Worm (Caenorhabditis elegans) whole organism, L4/young adult: ENCODE data around the gene skr-17.

ENCODE experiments used
- W03F9.2 ChIP-seq: fragments of 150-350 bp; optimal IDR thresholded peaks from 2 replicates; lab custom pipeline; 2014; ENCODE audit warnings: missing biosample characterization, missing genetic modification characterization
- dao-5 ChIP-seq: sonication (generic microtip); optimal IDR thresholded peaks from 2 replicates; lab custom pipeline; 2016; ENCODE audit warnings: missing genotype, missing genetic modification characterization, moderate library complexity, missing compliant biosample characterization
- him-1 ChIP-seq: sonication (generic microtip); optimal IDR thresholded peaks from 2 replicates; lab custom pipeline; 2016; ENCODE audit warnings: missing genotype, missing genetic modification reagents, missing genetic modification characterization, missing compliant biosample characterization

Gene skr-17

ce11 chrII:7808153-7808552, 24.8 kb downstream of the skr-17 start:
- TF ChIP-seq him-1 (tag; lab: Kevin White, UChicago): no peak
- no peak for TF ChIP-seq dao-5 (tag; lab: Kevin White, UChicago)
- TF ChIP-seq W03F9.2 (tag; lab: Kevin White, UChicago): no peak

DNA sequence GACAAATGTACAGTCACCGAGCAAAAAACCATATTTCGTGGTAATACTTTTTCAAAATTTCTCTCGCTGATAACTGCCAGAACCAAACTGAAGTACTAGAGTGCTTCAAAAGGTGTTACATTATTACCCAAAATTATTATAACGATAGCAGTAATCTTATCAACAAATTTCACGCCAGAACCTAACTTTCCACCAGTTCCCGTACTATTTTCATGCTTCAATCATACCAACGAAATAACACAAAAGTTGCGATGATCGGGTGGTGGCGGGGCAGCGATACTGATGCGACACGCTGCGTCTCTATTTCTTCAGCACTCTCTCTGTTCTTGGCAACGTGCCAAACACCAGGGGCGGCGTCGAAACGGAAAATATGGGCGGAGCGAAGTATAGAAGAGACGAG, 25.6 kb downstream of the skr-17 start:
- TF ChIP-seq dao-5 (tag; lab: Kevin White, UChicago) (no peak), W03F9.2 (tag; lab: Kevin White, UChicago) (no peak), him-1 (tag; lab: Kevin White, UChicago) (no peak)

DNA sequence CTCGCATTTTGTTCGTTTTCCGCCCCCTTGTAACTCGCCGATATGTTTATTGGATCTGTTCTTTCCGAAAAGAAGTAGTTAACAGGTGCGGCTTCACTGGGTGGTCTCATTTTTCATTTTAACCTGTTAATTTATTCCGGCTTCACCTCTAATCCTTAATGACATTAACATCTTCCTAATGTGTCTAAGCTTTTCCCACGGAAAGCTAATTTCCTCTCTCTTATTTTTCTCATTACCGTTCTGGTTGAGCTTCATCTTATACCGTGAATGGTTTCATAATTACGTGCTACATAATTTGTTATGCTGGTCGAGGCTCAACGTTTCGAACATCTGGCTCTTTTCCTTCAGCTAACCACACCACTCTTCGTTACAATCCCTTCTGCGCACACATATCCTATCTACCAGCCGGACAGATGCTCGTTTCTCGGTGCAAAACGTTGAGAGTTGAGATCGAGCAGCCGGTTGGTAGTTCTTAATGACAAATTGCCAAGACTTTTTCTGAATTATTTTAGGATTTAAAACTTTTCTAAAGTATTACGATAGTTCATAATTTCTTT, 26.1 kb downstream of the skr-17 start:
- no peak for TF ChIP-seq him-1 (tag; lab: Kevin White, UChicago)
- no peak for TF ChIP-seq W03F9.2 (tag; lab: Kevin White, UChicago)
- no peak for TF ChIP-seq dao-5 (tag; lab: Kevin White, UChicago)

ce11 chrII:7810162-7810868, 27.0 kb downstream of the skr-17 start:
- TF ChIP-seq W03F9.2 (tag; lab: Kevin White, UChicago): no peak
- TF ChIP-seq him-1 (tag; lab: Kevin White, UChicago): no peak

DNA sequence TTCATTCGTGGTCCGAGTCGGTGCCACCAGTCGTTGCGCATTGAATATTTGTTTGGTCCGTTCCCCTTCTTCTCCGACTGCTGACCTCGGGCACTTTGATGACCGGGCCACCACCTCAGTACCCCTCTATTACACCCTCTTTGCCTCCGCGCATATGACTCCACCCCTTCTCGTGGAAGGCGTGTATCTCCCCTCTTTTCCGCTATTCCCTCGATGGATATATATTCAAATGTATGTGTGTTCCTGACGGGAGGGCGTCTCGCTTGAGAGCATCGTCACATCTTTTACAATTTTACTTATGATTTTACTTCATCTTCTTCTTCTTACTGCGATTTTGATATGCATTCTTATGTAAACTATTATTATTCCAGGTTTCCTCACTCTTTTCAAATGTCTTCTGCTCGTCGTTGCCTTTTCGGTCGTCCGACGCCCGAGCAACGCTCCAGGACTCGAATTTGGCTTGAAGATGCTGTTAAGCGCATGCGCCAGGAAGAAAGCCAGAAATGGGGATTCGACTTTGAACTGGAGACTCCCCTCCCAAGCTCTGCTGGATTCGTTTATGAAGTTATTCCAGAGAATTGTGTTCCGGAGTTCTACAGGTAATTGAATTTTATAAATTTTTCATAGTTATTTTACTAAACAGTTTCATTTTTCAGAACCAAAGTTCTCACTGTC, 27.7 kb downstream of the skr-17 start, which contains the start of gene cki-1:
Gene cki-1, plus strand, starts transcription at position 372 of the 675 bp plus-strand sequence.
- no peak for TF ChIP-seq W03F9.2 (tag; lab: Kevin White, UChicago)
- TF ChIP-seq him-1 (tag; lab: Kevin White, UChicago): no peak
- TF ChIP-seq dao-5 (tag; lab: Kevin White, UChicago): no peak

DNA sequence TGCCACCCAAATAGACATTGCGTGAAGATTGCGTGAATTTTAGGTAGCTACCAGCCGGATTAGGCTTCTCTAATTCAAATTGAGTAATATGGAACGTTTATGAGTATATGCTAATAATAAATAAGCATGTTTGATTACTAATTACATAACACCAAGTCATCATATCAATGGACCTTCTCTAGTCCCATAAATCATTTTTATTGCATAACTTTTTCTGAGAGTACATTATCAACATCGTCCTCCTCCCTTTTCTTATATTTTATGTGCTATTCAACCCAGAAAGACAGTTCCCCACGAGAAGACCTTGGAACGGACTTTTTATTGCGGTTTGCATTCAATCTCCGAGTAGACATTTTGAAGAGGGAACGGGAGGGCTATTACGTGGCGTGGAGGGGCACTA, 29.0 kb downstream of the skr-17 start:
- TF ChIP-seq W03F9.2 (tag; lab: Kevin White, UChicago) (no peak), dao-5 (tag; lab: Kevin White, UChicago) (no peak), him-1 (tag; lab: Kevin White, UChicago) (no peak)

- no peak for TF ChIP-seq dao-5 (tag; lab: Kevin White, UChicago)
These were observed 29.9 kb downstream of the skr-17 start for ce11 chrII:7813237-7813636.

- TF ChIP-seq dao-5 (tag; lab: Kevin White, UChicago) (no peak), W03F9.2 (tag; lab: Kevin White, UChicago) (no peak), him-1 (tag; lab: Kevin White, UChicago) (no peak)
These were observed 30.3 kb downstream of the skr-17 start for ce11 chrII:7813645-7814044.

ce11 chrII:7814215-7814614, 30.9 kb downstream of the skr-17 start:
- TF ChIP-seq dao-5 (tag; lab: Kevin White, UChicago): no peak

- TF ChIP-seq W03F9.2 (tag; lab: Kevin White, UChicago) (no peak), him-1 (tag; lab: Kevin White, UChicago) (no peak), dao-5 (tag; lab: Kevin White, UChicago) (no peak)
These were observed 31.6 kb downstream of the skr-17 start for ce11 chrII:7814915-7815314.

ce11 chrII:7815406-7815805, 32.1 kb downstream of the skr-17 start:
- TF ChIP-seq dao-5 (tag; lab: Kevin White, UChicago): no peak
- no peak for TF ChIP-seq W03F9.2 (tag; lab: Kevin White, UChicago)
- TF ChIP-seq him-1 (tag; lab: Kevin White, UChicago): no peak

- TF ChIP-seq dao-5 (tag; lab: Kevin White, UChicago) (no peak), him-1 (tag; lab: Kevin White, UChicago) (no peak), W03F9.2 (tag; lab: Kevin White, UChicago) (no peak)
These were observed 33.0 kb downstream of the skr-17 start, which contains the start of gene cki-2 for ce11 chrII:7816163-7816776. Gene cki-2 (plus strand): TSS chrII:7816499.

- TF ChIP-seq him-1 (tag; lab: Kevin White, UChicago): no peak
- no peak for TF ChIP-seq W03F9.2 (tag; lab: Kevin White, UChicago)
- TF ChIP-seq dao-5 (tag; lab: Kevin White, UChicago): no peak
These were observed 34.3 kb downstream of the skr-17 start for ce11 chrII:7817580-7817979.
